Worm (Caenorhabditis elegans): ENCODE results near the gene irld-6.

The irld-6 gene

DNA sequence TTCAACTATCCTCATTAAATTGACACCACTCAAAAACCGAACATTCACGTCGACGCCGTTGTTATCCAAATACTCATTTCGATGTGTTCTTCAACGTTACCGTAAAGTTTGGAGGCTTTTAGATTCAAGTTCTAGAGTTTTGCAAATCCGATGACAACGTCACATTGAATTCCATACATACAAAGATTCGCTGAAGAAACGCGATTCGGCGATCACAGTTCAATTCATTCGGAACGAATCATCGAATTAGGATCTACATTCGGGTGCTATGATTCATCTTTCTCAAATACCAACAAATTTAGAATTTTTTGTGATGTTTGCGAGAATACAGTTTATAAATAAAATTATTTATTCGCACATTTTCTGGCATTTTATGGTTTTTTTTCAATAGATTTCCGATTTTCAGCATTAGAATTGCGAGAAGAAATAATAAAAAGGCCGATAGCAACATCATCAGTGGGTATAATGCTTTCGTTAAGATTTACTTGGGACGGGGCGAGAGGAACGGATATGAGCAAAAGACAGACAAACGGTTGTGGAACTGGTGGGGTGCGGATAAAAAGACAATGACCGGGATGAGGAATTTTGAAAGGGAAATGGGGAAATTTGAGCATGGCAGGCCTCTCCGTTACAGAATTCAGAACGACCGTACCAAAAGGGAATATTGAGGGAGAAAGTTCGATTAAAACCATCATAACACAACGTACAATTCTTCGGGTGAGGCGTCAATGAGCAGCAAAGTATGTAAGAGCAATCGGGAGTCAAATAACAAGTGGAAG is 44.6 kb downstream of the irld-6 start:
- TF ChIP-seq ztf-11 (tag; optimal IDR thresholded peaks at IDR 0.05) (no peak), nhr-43 (tag; optimal IDR thresholded peaks at IDR 0.05; ENCODE audit: poor library complexity, severe bottlenecking) (peak; percentile 34), nhr-23 (tag; optimal IDR thresholded peaks at IDR 0.05) (peak; percentile 35), lsy-12 (tag; optimal IDR thresholded peaks at IDR 0.05) (peak; percentile 28), egl-5 (tag; optimal IDR thresholded peaks at IDR 0.05) (no peak), fos-1 (tag; optimal IDR thresholded peaks at IDR 0.05) (no peak), nhr-25 (tag; optimal IDR thresholded peaks at IDR 0.05) (peak; percentile 17), nhr-12 (tag; optimal IDR thresholded peaks at IDR 0.05) (no peak), unc-62 (GFP tag; optimal IDR thresholded peaks at IDR 0.05) (peak; percentile 9), aly-2 (tag; optimal IDR thresholded peaks at IDR 0.05) (peak; percentile 55)

DNA sequence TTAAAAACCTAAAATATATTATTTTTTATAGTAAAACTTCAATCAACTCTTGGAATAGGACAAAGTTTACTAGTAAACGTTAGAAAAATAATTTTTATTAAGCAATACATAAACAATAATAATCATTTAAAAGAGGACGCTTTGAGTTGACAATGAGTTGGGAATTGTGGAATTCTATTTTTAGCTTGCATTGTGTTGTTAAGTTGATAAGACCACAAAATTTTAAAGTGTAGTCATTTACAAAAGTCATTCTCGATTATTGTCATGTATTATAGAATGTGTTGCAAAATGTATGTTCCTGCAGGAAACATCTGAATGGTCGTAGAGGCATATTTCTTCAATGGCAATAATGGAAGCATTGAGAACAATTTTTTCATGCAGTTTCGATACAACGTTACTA is 45.6 kb downstream of the irld-6 start:
- TF ChIP-seq tbx-2 (tag; optimal IDR thresholded peaks at IDR 0.05) = no peak
- peak; percentile 61 for TF ChIP-seq elt-2 (tag; optimal IDR thresholded peaks at IDR 0.05)
- peak; percentile 12 for TF ChIP-seq pha-4 (tag; optimal IDR thresholded peaks at IDR 0.05)
- no peak for TF ChIP-seq R02D3.7 (tag; optimal IDR thresholded peaks at IDR 0.05)
- no peak for TF ChIP-seq elt-1 (tag; optimal IDR thresholded peaks at IDR 0.05)
- TF ChIP-seq pqm-1 (tag; optimal IDR thresholded peaks at IDR 0.05) = peak; percentile 73

DNA sequence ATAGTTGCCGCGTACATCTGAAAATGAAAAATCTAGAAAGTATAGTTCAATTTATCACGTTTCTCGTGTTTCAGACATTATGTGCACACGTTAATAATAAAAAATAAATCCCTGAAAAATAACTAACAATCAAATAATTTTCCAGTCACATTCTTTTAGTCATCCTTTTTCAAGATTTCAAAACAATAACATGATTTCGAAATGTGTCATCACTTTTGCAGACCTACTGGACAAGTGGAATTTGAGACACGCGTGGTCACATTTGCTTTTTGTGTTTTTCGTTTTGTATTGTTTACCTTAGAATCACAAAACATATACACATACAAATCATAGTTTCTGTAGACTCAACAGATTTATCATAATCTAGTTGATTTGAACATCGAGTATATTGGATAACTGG is 47.2 kb downstream of the irld-6 start:
- no peak for TF ChIP-seq ZK546.5 (tag; optimal IDR thresholded peaks at IDR 0.05)

DNA sequence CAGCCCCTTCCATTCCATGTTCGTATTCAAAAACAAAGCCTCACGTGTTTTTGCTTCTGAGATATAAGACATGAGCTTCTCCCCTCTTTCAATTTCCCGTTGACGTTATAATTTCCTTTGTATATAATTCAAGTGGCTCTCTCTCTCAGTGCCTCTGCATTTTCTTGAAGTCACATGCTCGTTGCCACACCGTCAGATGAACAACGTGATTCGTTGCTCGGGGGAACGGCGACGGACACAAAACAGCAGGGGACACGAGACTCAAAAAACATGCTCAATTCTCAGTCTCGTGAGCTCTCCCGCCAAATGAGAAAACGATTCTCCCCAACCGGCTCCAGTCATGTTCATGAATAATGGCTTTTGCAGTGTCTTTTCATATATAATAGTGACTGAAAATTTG is 48.3 kb downstream of the irld-6 start:
- TF ChIP-seq ceh-16 (tag; optimal IDR thresholded peaks at IDR 0.05) = no peak
- TF ChIP-seq nhr-11 (tag; optimal IDR thresholded peaks at IDR 0.05) = no peak
- no peak for TF ChIP-seq hmg-11 (tag; optimal IDR thresholded peaks at IDR 0.05)
- no peak for TF ChIP-seq nhr-12 (tag; optimal IDR thresholded peaks at IDR 0.05)
- TF ChIP-seq skn-1 (tag; optimal IDR thresholded peaks at IDR 0.05) = no peak
- TF ChIP-seq eor-1 (tag; optimal IDR thresholded peaks at IDR 0.05) = no peak
- no peak for TF ChIP-seq ZK546.5 (tag; optimal IDR thresholded peaks at IDR 0.05)
- TF ChIP-seq ztf-11 (tag; optimal IDR thresholded peaks at IDR 0.05) = no peak
- no peak for TF ChIP-seq nhr-43 (tag; optimal IDR thresholded peaks at IDR 0.05; ENCODE audit: poor library complexity, severe bottlenecking)
- no peak for TF ChIP-seq R02D3.7 (tag; optimal IDR thresholded peaks at IDR 0.05)

Data from whole organism, L3 larva.